Fruit fly (Drosophila melanogaster) whole organism, embryonic: ENCODE measurements around the gene CG43139.
A peak's percentile ranks its signal among the peaks of the same experiment; 100 is the strongest.

ENCODE experiments used
- Antp ChIP-seq: fragments of 200-800 bp; sonication (Bioruptor generic); optimal IDR thresholded peaks from 3 replicates; lab custom pipeline; 2016; ENCODE audit warnings: missing biosample characterization, missing genetic modification characterization
- Bgb ChIP-seq: fragments of 200-800 bp; sonication (Bioruptor generic); IDR thresholded peaks from 2 replicates; pipeline ENCODE4 v1.3.6; 2022; ENCODE audit warnings: missing biosample characterization, missing genetic modification characterization; ENCODE audit not compliant: partially characterized antibody
- CG10209 ChIP-seq: fragments of 200-800 bp; sonication (Bioruptor generic); optimal IDR thresholded peaks from 3 replicates; lab custom pipeline; 2017; ENCODE audit warnings: missing biosample characterization, mild to moderate bottlenecking, missing genetic modification characterization, missing genetic modification reagents
- CG10654 ChIP-seq: fragments of 200-800 bp; sonication (Bioruptor generic); optimal IDR thresholded peaks from 2 replicates; lab custom pipeline; 2016; ENCODE audit warnings: missing biosample characterization, missing genetic modification characterization
- CG12659 ChIP-seq: fragments of 200-800 bp; sonication (Bioruptor generic); optimal IDR thresholded peaks from 3 replicates; lab custom pipeline; 2017; ENCODE audit warnings: mild to moderate bottlenecking, missing biosample characterization, missing genetic modification reagents, missing genetic modification characterization
- CG12942 ChIP-seq: fragments of 200-800 bp; sonication (Bioruptor generic); optimal IDR thresholded peaks from 3 replicates; lab custom pipeline; 2016; ENCODE audit warnings: missing biosample characterization, missing genetic modification characterization
- CG16779 ChIP-seq: fragments of 200-800 bp; sonication (Bioruptor generic); IDR thresholded peaks from 2 replicates; pipeline ENCODE4 v1.3.6; 2022; ENCODE audit warnings: missing biosample characterization, missing genetic modification characterization
- CG17186 ChIP-seq: fragments of 200-800 bp; sonication (Bioruptor generic); optimal IDR thresholded peaks from 3 replicates; lab custom pipeline; 2017; ENCODE audit warnings: missing biosample characterization, missing genetic modification reagents, missing genetic modification characterization
- CG17612 ChIP-seq: fragments of 200-800 bp; sonication (Bioruptor generic); IDR thresholded peaks from 2 replicates; pipeline ENCODE4 v1.3.6; 2022; ENCODE audit warnings: missing biosample characterization, missing genetic modification characterization
- CG2116 ChIP-seq: fragments of 200-800 bp; sonication (Bioruptor generic); optimal IDR thresholded peaks from 3 replicates; lab custom pipeline; 2018; ENCODE audit warnings: missing biosample characterization, mild to moderate bottlenecking, missing genetic modification characterization
- CG4360 ChIP-seq: fragments of 200-800 bp; sonication (Bioruptor generic); IDR thresholded peaks from 2 replicates; pipeline ENCODE4 v1.3.6; 2022; ENCODE audit warnings: missing biosample characterization, missing genetic modification characterization
- CG4854 ChIP-seq: fragments of 200-800 bp; sonication (Bioruptor generic); optimal IDR thresholded peaks from 2 replicates; lab custom pipeline; 2016; ENCODE audit warnings: missing biosample characterization, missing genetic modification characterization, inconsistent platforms
- CG9817 ChIP-seq: fragments of 200-800 bp; sonication (Bioruptor generic); optimal IDR thresholded peaks from 2 replicates; lab custom pipeline; 2018; ENCODE audit warnings: missing biosample characterization, mild to moderate bottlenecking, missing genetic modification characterization, moderate library complexity
- CG9876 ChIP-seq: fragments of 200-800 bp; sonication (Bioruptor generic); optimal IDR thresholded peaks from 2 replicates; lab custom pipeline; 2016; ENCODE audit warnings: missing biosample characterization, missing genetic modification characterization
- Dek ChIP-seq: fragments of 200-800 bp; sonication (Bioruptor generic); optimal IDR thresholded peaks from 3 replicates; lab custom pipeline; 2019; ENCODE audit warnings: missing biosample characterization, mild to moderate bottlenecking, missing genetic modification characterization, moderate library complexity
- Dip3 ChIP-seq: fragments of 200-800 bp; sonication (Bioruptor generic); optimal IDR thresholded peaks from 3 replicates; lab custom pipeline; 2016; ENCODE audit warnings: missing biosample characterization, missing genetic modification characterization
- Elba2 ChIP-seq: fragments of 200-800 bp; sonication (Bioruptor generic); optimal IDR thresholded peaks from 3 replicates; lab custom pipeline; 2016; ENCODE audit warnings: missing biosample characterization, missing genetic modification characterization
- Gsc ChIP-seq: fragments of 200-800 bp; sonication (Bioruptor generic); IDR thresholded peaks from 2 replicates; pipeline ENCODE4 v1.3.6; 2022; ENCODE audit warnings: missing biosample characterization, missing genetic modification characterization
- HLH3B ChIP-seq: fragments of 200-800 bp; sonication (Bioruptor generic); IDR thresholded peaks from 2 replicates; pipeline ENCODE4 v1.3.6; 2022; ENCODE audit warnings: missing biosample characterization, missing genetic modification characterization
- HLHmδ ChIP-seq: fragments of 200-800 bp; sonication (Bioruptor generic); optimal IDR thresholded peaks from 2 replicates; lab custom pipeline; 2018; ENCODE audit warnings: missing biosample characterization, mild to moderate bottlenecking, missing genetic modification characterization, moderate library complexity
- Hey ChIP-seq: fragments of 200-800 bp; sonication (Bioruptor generic); optimal IDR thresholded peaks from 3 replicates; lab custom pipeline; 2018; ENCODE audit warnings: missing biosample characterization, mild to moderate bottlenecking, missing genetic modification characterization
- Hmr ChIP-seq: fragments of 200-800 bp; sonication (Bioruptor generic); optimal IDR thresholded peaks from 3 replicates; lab custom pipeline; 2017; ENCODE audit warnings: mild to moderate bottlenecking, missing biosample characterization, missing genetic modification reagents, missing genetic modification characterization
- Myb ChIP-seq: fragments of 200-800 bp; sonication (Bioruptor generic); optimal IDR thresholded peaks from 2 replicates; lab custom pipeline; 2016; ENCODE audit warnings: missing biosample characterization, missing genetic modification characterization
- NC2α ChIP-seq: fragments of 200-800 bp; sonication (Bioruptor generic); optimal IDR thresholded peaks from 2 replicates; lab custom pipeline; 2016; ENCODE audit warnings: missing biosample characterization, missing genetic modification characterization
- NfI ChIP-seq: fragments of 200-800 bp; sonication (Bioruptor generic); optimal IDR thresholded peaks from 3 replicates; lab custom pipeline; 2018; ENCODE audit warnings: missing biosample characterization, mild to moderate bottlenecking, missing genetic modification characterization, moderate library complexity
- Ptx1 ChIP-seq: fragments of 200-800 bp; sonication (Bioruptor generic); IDR thresholded peaks from 2 replicates; pipeline ENCODE4 v1.3.6; 2022; ENCODE audit warnings: missing biosample characterization, missing genetic modification characterization
- Rfx ChIP-seq: fragments of 200-800 bp; sonication (Bioruptor generic); IDR thresholded peaks from 2 replicates; pipeline ENCODE4 v1.3.6; 2022; ENCODE audit warnings: missing biosample characterization, missing genetic modification characterization
- Sox102F ChIP-seq: fragments of 200-800 bp; sonication (Bioruptor generic); optimal IDR thresholded peaks from 2 replicates; lab custom pipeline; 2018; ENCODE audit warnings: missing biosample characterization, mild to moderate bottlenecking, missing genetic modification characterization, moderate library complexity
- Xrp1 ChIP-seq: fragments of 200-800 bp; sonication (Bioruptor generic); IDR thresholded peaks from 2 replicates; pipeline ENCODE4 v1.3.6; 2022; ENCODE audit warnings: missing biosample characterization, missing genetic modification characterization
- ac ChIP-seq: fragments of 200-800 bp; sonication (Bioruptor generic); optimal IDR thresholded peaks from 3 replicates; lab custom pipeline; 2017; ENCODE audit warnings: missing biosample characterization, mild to moderate bottlenecking, missing genetic modification characterization
- ase ChIP-seq: fragments of 200-800 bp; sonication (Bioruptor generic); IDR thresholded peaks from 3 replicates; pipeline ENCODE4 v1.3.6; 2022; ENCODE audit warnings: missing biosample characterization, missing genetic modification characterization
- bab2 ChIP-seq: fragments of 200-800 bp; sonication (Bioruptor generic); optimal IDR thresholded peaks from 2 replicates; lab custom pipeline; 2016; ENCODE audit warnings: missing biosample characterization, missing genetic modification characterization
- chif ChIP-seq, 2 experiments: fragments of 200-800 bp; sonication (Bioruptor generic); optimal IDR thresholded peaks; 3 replicates each; lab custom pipeline; 2016; ENCODE audit warnings: missing biosample characterization in 2 of 2, missing genetic modification characterization in 2 of 2
- chn ChIP-seq: fragments of 200-800 bp; sonication (Bioruptor generic); optimal IDR thresholded peaks from 2 replicates; lab custom pipeline; 2016; ENCODE audit warnings: missing biosample characterization, missing genetic modification characterization
- cwo ChIP-seq: fragments of 200-800 bp; sonication (Bioruptor generic); optimal IDR thresholded peaks from 3 replicates; lab custom pipeline; 2017; ENCODE audit warnings: missing biosample characterization, missing genetic modification characterization, mild to moderate bottlenecking, moderate library complexity, missing genetic modification reagents
- dmrt11E ChIP-seq: fragments of 200-800 bp; sonication (Bioruptor generic); optimal IDR thresholded peaks from 3 replicates; lab custom pipeline; 2018; ENCODE audit warnings: missing biosample characterization, mild to moderate bottlenecking, missing genetic modification characterization, moderate library complexity
- ewg ChIP-seq: fragments of 200-800 bp; sonication (Bioruptor generic); optimal IDR thresholded peaks from 3 replicates; lab custom pipeline; 2017; ENCODE audit warnings: mild to moderate bottlenecking, missing biosample characterization, missing genetic modification reagents, missing genetic modification characterization
- fd64A ChIP-seq: fragments of 200-800 bp; sonication (Bioruptor generic); optimal IDR thresholded peaks from 3 replicates; lab custom pipeline; 2018; ENCODE audit warnings: missing biosample characterization, mild to moderate bottlenecking, missing genetic modification characterization
- hb ChIP-seq: fragments of 200-800 bp; sonication (Bioruptor generic); IDR thresholded peaks from 3 replicates; pipeline ENCODE4 v1.3.6; 2022; ENCODE audit warnings: missing biosample characterization, missing genetic modification characterization; ENCODE audit not compliant: partially characterized antibody
- hbn ChIP-seq: fragments of 200-800 bp; sonication (Bioruptor generic); IDR thresholded peaks from 2 replicates; pipeline ENCODE4 v1.3.6; 2022; ENCODE audit warnings: missing biosample characterization, missing genetic modification characterization; ENCODE audit not compliant: partially characterized antibody
- kah ChIP-seq: fragments of 200-800 bp; sonication (Bioruptor generic); optimal IDR thresholded peaks from 2 replicates; lab custom pipeline; 2018; ENCODE audit warnings: missing biosample characterization, mild to moderate bottlenecking, missing genetic modification characterization
- lab ChIP-seq: fragments of 200-800 bp; sonication (Bioruptor generic); optimal IDR thresholded peaks from 3 replicates; lab custom pipeline; 2017; ENCODE audit warnings: missing biosample characterization, missing genetic modification characterization, mild to moderate bottlenecking, moderate library complexity, missing genetic modification reagents
- luna ChIP-seq: fragments of 200-800 bp; sonication (Bioruptor generic); optimal IDR thresholded peaks from 2 replicates; lab custom pipeline; 2016; ENCODE audit warnings: missing biosample characterization, missing genetic modification characterization
- odd ChIP-seq: fragments of 200-800 bp; sonication (Bioruptor generic); optimal IDR thresholded peaks from 2 replicates; lab custom pipeline; 2017; ENCODE audit warnings: missing biosample characterization, mild to moderate bottlenecking, missing genetic modification characterization
- phol ChIP-seq: fragments of 200-800 bp; sonication (Bioruptor generic); optimal IDR thresholded peaks from 3 replicates; lab custom pipeline; 2018; ENCODE audit warnings: missing biosample characterization, mild to moderate bottlenecking, missing genetic modification characterization, moderate library complexity
- psq ChIP-seq: fragments of 200-800 bp; sonication (Bioruptor generic); optimal IDR thresholded peaks from 2 replicates; lab custom pipeline; 2017; ENCODE audit warnings: missing biosample characterization, missing genetic modification characterization
- repo ChIP-seq: fragments of 200-800 bp; sonication (Bioruptor generic); optimal IDR thresholded peaks from 2 replicates; lab custom pipeline; 2016; ENCODE audit warnings: missing biosample characterization, missing genetic modification characterization
- schlank ChIP-seq: fragments of 200-800 bp; sonication (Bioruptor generic); optimal IDR thresholded peaks from 2 replicates; lab custom pipeline; 2018; ENCODE audit warnings: missing biosample characterization, mild to moderate bottlenecking, missing genetic modification characterization
- zen ChIP-seq: fragments of 200-800 bp; sonication (Bioruptor generic); optimal IDR thresholded peaks from 3 replicates; lab custom pipeline; 2018; ENCODE audit warnings: missing biosample characterization, mild to moderate bottlenecking, missing genetic modification characterization, moderate library complexity

The CG43139 gene

dm6 chr3R:27501938-27502337, at the start of gene CG43139:
CG43139 (minus strand) TSS chr3R:27502025.
- peak; percentile 7 for TF ChIP-seq lab (GFP tag; lab: Kevin White, UChicago)
- 0 out of 2 replicates have a peak, but pooled peaks have one; percentile 14 for TF ChIP-seq Rfx
- no peak for TF ChIP-seq HLHmδ
- peak; percentile 18 for TF ChIP-seq Hmr (GFP tag; lab: Kevin White, UChicago)
- TF ChIP-seq CG9817: no peak
- no peak for TF ChIP-seq Dip3 (GFP tag; lab: Kevin White, UChicago)

dm6 chr3R:27547378-27547949, 45.6 kb upstream of the CG43139 start:
- TF ChIP-seq NfI: no peak
- TF ChIP-seq CG2116: no peak
- TF ChIP-seq CG16779 (GFP tag; lab: Robert Waterston, UW): no peak
- TF ChIP-seq ewg: no peak
- TF ChIP-seq Dek (tag; lab: Kevin White, UChicago): peak; percentile 16
- TF ChIP-seq NC2α: no peak
- TF ChIP-seq hbn: no peak
- TF ChIP-seq chn (GFP tag; lab: Kevin White, UChicago): no peak
- TF ChIP-seq CG10209 (GFP tag; lab: Kevin White, UChicago): no peak
- no peak for TF ChIP-seq CG4360 (GFP tag; lab: Robert Waterston, UW)
- TF ChIP-seq CG12659 (GFP tag; lab: Kevin White, UChicago): no peak
- no peak for TF ChIP-seq HLH3B (GFP tag; lab: Robert Waterston, UW)
- no peak for TF ChIP-seq psq (GFP tag; lab: Kevin White, UChicago)
- TF ChIP-seq repo (GFP tag; lab: Kevin White, UChicago): no peak
- no peak for TF ChIP-seq CG4854
- TF ChIP-seq CG9876: no peak
- no peak for TF ChIP-seq Antp (GFP tag; lab: Kevin White, UChicago)
- TF ChIP-seq CG17186 (GFP tag; lab: Kevin White, UChicago): no peak
- no peak for TF ChIP-seq CG10654
- TF ChIP-seq Gsc (GFP tag; lab: Robert Waterston, UW): no peak
- no peak for TF ChIP-seq Hey (tag; lab: Kevin White, UChicago)
- 0 out of 2 replicates have a peak, but pooled peaks have one; percentile 11 for TF ChIP-seq Xrp1 (GFP tag; lab: Robert Waterston, UW)
- peak; percentile 4 for TF ChIP-seq phol (tag; lab: Kevin White, UChicago)
- peak; percentile 40; the same call in 1 of the 2 replicates for TF ChIP-seq Ptx1 (GFP tag; lab: Robert Waterston, UW)
- no peak for TF ChIP-seq chif (GFP tag; optimal IDR thresholded peaks at IDR 0.05; lab: Kevin White, UChicago)
- TF ChIP-seq ase (GFP tag; lab: Robert Waterston, UW): no peak
- TF ChIP-seq luna: no peak
- no peak for TF ChIP-seq kah (GFP tag; lab: Kevin White, UChicago)
- peak; percentile 3 for TF ChIP-seq Sox102F (GFP tag; lab: Kevin White, UChicago)
- peak; percentile 77 for TF ChIP-seq Bgb (GFP tag; lab: Robert Waterston, UW)
- TF ChIP-seq CG17612 (GFP tag; lab: Robert Waterston, UW): no peak
- no peak for TF ChIP-seq bab2 (GFP tag; lab: Kevin White, UChicago)
- no peak for TF ChIP-seq dmrt11E (tag; lab: Kevin White, UChicago)
- no peak for TF ChIP-seq odd (GFP tag; lab: Kevin White, UChicago)
- TF ChIP-seq hb (GFP tag; lab: Robert Waterston, UW): 0 out of 3 replicates have a peak, but pooled peaks have one; percentile 19
- TF ChIP-seq zen: peak; percentile 24
- TF ChIP-seq ac (GFP tag; lab: Kevin White, UChicago): no peak
- TF ChIP-seq schlank (tag; lab: Kevin White, UChicago): no peak
- TF ChIP-seq cwo (GFP tag; lab: Kevin White, UChicago): no peak
- no peak for TF ChIP-seq Elba2
- TF ChIP-seq CG12942 (GFP tag; lab: Kevin White, UChicago): no peak
- TF ChIP-seq Myb (GFP tag; lab: Kevin White, UChicago): no peak
- no peak for TF ChIP-seq fd64A
